Worm (Caenorhabditis elegans) whole organism, late embryonic: Measurements from ENCODE around the gene str-209.

Experiments
- ceh-22 ChIP-seq: sonication (generic microtip); optimal IDR thresholded peaks from 2 replicates; lab custom pipeline; 2017; ENCODE audit warnings: missing biosample characterization, missing genetic modification characterization
- hlh-15 ChIP-seq: sonication (generic microtip); optimal IDR thresholded peaks from 2 replicates; lab custom pipeline; 2016; ENCODE audit warnings: missing genetic modification characterization, missing compliant biosample characterization
- hlh-8 ChIP-seq: sonication (generic microtip); optimal IDR thresholded peaks from 2 replicates; lab custom pipeline; 2016; ENCODE audit warnings: missing genotype, missing genetic modification characterization, missing compliant biosample characterization
- sox-2 ChIP-seq: fragments of 200-800 bp; sonication (Bioruptor generic); IDR thresholded peaks from 2 replicates; pipeline ENCODE4 v1.3.6; 2022; ENCODE audit warnings: missing genetic modification reagents, missing genetic modification characterization, missing compliant biosample characterization
- zip-5 ChIP-seq: sonication (generic microtip); optimal IDR thresholded peaks from 2 replicates; lab custom pipeline; 2016; ENCODE audit warnings: missing genetic modification characterization, missing compliant biosample characterization

DNA sequence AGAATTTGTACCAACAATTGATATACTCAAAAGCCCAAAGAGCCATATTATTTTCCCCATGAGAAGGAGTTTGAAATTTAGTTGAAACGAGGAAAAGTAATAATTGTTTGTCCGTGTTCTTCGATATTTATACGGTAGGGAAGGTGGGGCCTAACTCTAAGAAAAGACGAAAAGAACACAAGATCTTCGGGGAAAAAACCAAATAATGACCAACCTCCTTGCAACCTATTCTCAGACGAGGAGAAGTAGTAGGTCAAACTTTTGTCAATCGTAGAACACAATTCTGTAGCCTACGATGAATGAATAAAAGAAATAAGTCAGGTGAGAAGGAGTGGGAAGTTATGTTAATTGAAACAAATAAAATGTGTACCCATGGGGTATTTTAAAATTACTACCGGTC, 38.4 kb downstream of the str-209 start, which contains the start of gene ncx-8:
- TF ChIP-seq sox-2 (GFP tag; lab: Robert Waterston, UW), result no peak
- no peak for TF ChIP-seq zip-5 (tag; lab: Kevin White, UChicago)
- no peak for TF ChIP-seq ceh-22 (tag; lab: Kevin White, UChicago)
- no peak for TF ChIP-seq hlh-8
- no peak for TF ChIP-seq hlh-15 (tag; lab: Kevin White, UChicago)
